Fruit fly (Drosophila melanogaster): Measurements from ENCODE around the gene D12.

Gene D12

dm6 chr2L:8437176-8437575, at the start of gene D12, which contains the start of gene Chrac-14:
Gene D12 (minus strand): TSS chr2L:8437365.
Gene Chrac-14 (plus strand): TSS chr2L:8437405.
- TF ChIP-seq CTCF (optimal IDR thresholded peaks at IDR 0.05) = no peak
- TF ChIP-seq CG8478 (optimal IDR thresholded peaks at IDR 0.05) = no peak

dm6 chr2L:8485562-8485961, 48.4 kb upstream of the D12 start:
- TF ChIP-seq CTCF (optimal IDR thresholded peaks at IDR 0.05) (peak; percentile 71 to 86), CG8478 (optimal IDR thresholded peaks at IDR 0.05) (no peak)

DNA sequence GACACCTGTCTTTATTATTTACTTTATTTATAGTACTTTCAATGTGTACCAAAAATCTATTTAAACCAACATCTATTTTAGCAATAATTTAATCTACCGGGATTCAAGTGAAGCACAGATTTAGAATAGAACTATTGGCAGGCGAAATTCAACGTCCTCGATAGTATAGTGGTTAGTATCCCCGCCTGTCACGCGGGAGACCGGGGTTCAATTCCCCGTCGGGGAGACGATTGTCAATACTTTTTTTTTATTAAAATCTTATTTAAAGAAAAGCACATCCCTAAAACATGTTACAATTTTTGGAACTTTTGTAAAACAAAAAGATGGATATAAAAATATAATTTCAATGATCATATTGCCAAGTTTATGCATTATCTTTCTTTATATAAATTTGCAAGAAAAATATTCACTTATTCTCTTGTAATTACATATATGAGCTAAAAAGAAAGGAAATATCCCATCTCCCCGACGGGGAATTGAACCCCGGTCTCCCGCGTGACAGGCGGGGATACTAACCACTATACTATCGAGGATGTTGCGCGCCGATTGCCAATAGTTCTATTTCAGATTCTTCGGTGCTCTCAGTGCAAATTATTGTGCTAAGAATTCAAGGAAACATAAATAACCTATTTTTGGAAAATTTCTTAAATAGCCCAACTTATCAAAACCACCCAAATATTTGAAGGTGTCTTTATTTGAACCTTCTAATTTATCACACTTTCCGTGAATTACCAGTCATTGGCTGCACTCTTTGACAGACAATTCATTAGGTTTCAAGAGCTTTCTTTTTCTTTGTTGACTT, 44.7 kb upstream of the D12 start, which contains the start of gene CG43796:
TSS of gene CG43796 (plus strand) at position 752 of the 802 bp plus-strand sequence.
- TF ChIP-seq CG8478 (optimal IDR thresholded peaks at IDR 0.05) = no peak
- TF ChIP-seq CTCF (optimal IDR thresholded peaks at IDR 0.05) = no peak

DNA sequence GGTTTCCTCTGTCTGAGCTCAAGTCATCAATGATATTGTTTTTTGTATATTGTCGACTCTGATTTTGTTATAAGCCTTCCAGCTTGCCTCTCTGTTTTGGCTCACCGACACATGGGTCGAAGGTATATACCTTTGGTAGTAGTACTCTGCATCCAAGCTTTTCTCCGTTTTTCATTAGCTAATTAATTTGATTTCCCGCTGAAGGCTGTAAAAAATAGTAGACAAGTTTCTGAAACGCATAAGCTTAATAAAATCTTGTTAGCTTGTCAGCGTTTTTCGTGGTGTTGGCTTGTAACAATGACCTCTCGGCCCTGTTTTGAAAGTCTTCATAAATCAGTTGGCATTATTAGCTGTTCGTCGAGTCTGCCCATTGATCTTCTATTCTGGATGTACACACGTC, 43.7 kb upstream of the D12 start:
- no peak for TF ChIP-seq CTCF (optimal IDR thresholded peaks at IDR 0.05)
- TF ChIP-seq CG8478 (optimal IDR thresholded peaks at IDR 0.05) = no peak

- no peak for TF ChIP-seq CTCF (optimal IDR thresholded peaks at IDR 0.05)
- TF ChIP-seq CG8478 (optimal IDR thresholded peaks at IDR 0.05) = no peak
Observed at dm6 chr2L:8478911-8479706, 41.9 kb upstream of the D12 start.

- TF ChIP-seq CG8478 (optimal IDR thresholded peaks at IDR 0.05) = no peak
- TF ChIP-seq CTCF (optimal IDR thresholded peaks at IDR 0.05) = no peak
Observed at dm6 chr2L:8478379-8478778, 41.2 kb upstream of the D12 start.

- TF ChIP-seq CG8478 (optimal IDR thresholded peaks at IDR 0.05) (no peak), CTCF (optimal IDR thresholded peaks at IDR 0.05) (peak in 1 of 2 experiments; percentile 64)
Observed at dm6 chr2L:8477971-8478370, 40.8 kb upstream of the D12 start.

- TF ChIP-seq CG8478 (optimal IDR thresholded peaks at IDR 0.05) (no peak), CTCF (optimal IDR thresholded peaks at IDR 0.05) (no peak)
Observed at dm6 chr2L:8477049-8477448, 39.9 kb upstream of the D12 start, which contains the start of gene CheA29a. Gene CheA29a (plus strand): TSS chr2L:8477349.

- TF ChIP-seq CTCF (optimal IDR thresholded peaks at IDR 0.05) = no peak
- no peak for TF ChIP-seq CG8478 (optimal IDR thresholded peaks at IDR 0.05)
Observed at dm6 chr2L:8473448-8473847, 36.3 kb upstream of the D12 start.

DNA sequence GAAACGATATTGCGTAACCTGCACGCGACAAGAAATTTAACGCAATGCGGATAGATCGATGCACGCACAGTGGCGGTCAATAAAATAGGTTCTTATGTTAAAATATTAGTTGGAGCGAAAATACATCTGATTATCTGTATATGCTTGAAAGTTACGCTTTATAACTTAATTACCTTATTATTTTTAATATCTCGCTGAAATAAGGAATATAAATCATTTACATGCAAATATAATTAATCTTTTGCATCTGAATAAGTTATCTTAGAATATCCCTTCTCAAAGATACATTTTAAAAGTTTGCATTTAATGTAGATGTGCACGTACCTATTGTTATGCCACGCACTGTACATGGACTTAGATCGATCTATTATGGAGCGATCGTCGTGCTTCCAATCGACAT, 34.5 kb upstream of the D12 start:
- no peak for TF ChIP-seq CTCF (optimal IDR thresholded peaks at IDR 0.05)
- TF ChIP-seq CG8478 (optimal IDR thresholded peaks at IDR 0.05) = no peak

dm6 chr2L:8468929-8469681, 31.9 kb upstream of the D12 start:
- TF ChIP-seq CG8478 (optimal IDR thresholded peaks at IDR 0.05) (no peak), CTCF (optimal IDR thresholded peaks at IDR 0.05) (no peak)

dm6 chr2L:8466643-8467042, 29.5 kb upstream of the D12 start, which contains the start of gene dachs:
Gene dachs (plus strand): TSS chr2L:8466817.
- TF ChIP-seq CG8478 (optimal IDR thresholded peaks at IDR 0.05) (no peak), CTCF (optimal IDR thresholded peaks at IDR 0.05) (no peak)

DNA sequence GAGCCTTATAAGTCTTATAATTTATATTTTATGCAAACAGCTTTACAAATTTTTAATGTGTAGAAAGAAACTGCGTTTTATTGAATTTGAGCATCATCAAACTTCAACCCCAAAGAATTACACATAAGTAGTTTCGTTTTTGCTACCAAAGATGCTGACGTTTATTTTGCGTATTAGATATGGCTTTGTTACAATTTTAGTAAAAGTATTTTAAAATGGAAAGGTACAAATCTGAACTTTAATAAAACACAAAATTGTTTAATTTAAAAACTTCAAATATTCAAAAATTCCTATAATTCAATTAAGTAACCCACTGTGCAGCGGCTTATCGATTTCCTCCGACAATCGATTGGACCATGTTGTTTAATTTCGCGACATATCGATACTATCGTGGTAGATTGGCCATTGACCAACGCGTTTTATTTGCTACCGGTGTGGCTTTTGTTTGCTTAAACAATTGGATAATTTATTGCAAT, 27.0 kb upstream of the D12 start, which contains the start of gene prg:
TSS of gene prg (plus strand) at position 382 of the 476 bp plus-strand sequence.
- TF ChIP-seq CG8478 (optimal IDR thresholded peaks at IDR 0.05) = no peak

DNA sequence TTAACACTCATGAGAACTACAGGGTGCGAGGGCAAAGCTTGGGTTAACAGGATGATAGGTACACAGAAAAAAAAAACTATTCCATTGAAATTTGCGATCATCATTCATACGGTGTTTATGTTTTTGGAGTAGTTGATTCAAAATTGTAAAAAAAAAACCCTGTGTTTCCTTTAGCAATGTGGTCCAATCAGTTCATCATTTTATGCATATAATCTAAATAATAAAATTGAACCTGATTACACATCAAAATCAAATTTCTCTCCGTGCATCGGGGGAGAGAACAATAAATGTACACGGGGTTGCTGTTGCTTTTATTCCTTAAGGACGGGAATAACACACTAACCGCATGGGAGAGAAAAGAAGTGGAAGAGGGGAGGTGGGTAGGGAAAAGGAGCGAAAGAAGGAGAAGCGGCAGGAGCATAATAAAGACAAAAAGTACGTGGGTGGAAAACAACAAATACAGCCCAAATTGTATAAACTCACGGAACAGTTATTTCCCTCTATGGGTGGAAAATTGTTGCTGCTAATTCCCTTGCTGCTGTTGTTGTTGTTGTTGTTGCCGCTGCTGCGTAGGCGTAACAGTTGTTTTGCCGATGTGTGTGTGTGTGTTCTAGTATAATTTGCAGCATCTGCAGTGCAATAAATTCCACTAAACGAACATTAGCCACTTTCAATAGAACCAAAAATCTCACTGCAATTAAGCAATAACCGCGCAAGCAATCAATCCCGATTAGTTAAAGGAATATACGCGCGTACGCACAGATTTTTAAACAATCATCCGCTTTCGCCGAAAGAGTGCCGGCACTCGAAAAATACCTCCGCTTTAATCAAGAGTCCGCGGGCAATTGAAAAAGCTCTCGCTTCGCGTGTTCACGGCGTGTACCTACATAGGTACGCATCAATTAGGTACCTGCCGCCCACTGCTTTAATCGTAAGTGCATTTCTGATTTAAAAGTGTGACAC, 26.3 kb upstream of the D12 start, which contains the start of gene Agpat2:
TSS of gene Agpat2 (minus strand) at position 851 of the 963 bp plus-strand sequence.
- TF ChIP-seq CTCF (optimal IDR thresholded peaks at IDR 0.05) = no peak
- TF ChIP-seq CG8478 (optimal IDR thresholded peaks at IDR 0.05) = no peak
